Worm (Caenorhabditis elegans) whole organism, L4/young adult: ENCODE results near the gene F35H10.5.

Experiments used
- W03F9.2 ChIP-seq: fragments of 150-350 bp; optimal IDR thresholded peaks from 2 replicates; lab custom pipeline; 2014; ENCODE audit warnings: missing biosample characterization, missing genetic modification characterization
- dao-5 ChIP-seq: sonication (generic microtip); optimal IDR thresholded peaks from 2 replicates; lab custom pipeline; 2016; ENCODE audit warnings: missing genotype, missing genetic modification characterization, moderate library complexity, missing compliant biosample characterization
- him-1 ChIP-seq: sonication (generic microtip); optimal IDR thresholded peaks from 2 replicates; lab custom pipeline; 2016; ENCODE audit warnings: missing genotype, missing genetic modification reagents, missing genetic modification characterization, missing compliant biosample characterization

DNA sequence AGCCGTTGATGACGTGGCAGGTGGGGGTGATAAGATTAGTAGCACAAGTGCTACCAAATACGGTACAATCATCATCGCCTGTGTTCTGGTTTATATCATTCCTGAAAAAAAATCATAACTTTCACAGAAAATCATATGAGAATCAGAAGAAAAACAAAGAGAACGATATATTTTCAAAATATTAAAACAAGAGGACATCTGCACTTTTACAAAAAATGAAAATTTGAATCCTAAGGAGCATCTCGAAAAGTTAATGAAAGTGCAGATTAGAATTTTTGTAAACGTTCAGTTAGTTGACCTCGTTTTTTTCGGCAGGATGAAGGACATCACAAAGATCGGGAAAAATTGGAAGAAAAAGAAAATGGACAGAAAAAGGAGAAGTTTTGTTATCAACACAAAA lies 12.3 kb downstream of the F35H10.5 start, which contains the start of gene F35H10.10:
- no peak for TF ChIP-seq dao-5 (tag; lab: Kevin White, UChicago)
- no peak for TF ChIP-seq W03F9.2 (tag; lab: Kevin White, UChicago)
- no peak for TF ChIP-seq him-1
